Worm (Caenorhabditis elegans) whole organism, midembryonic: ENCODE results near the gene idpb-1.
"Not testable (repeated sequence)": the region's sequence is repeated elsewhere in the genome, so short reads cannot be mapped to it uniquely, and the experiment has no call there.

Experiments used
- T22C8.4 ChIP-seq: fragments of 200-800 bp; sonication (Bioruptor generic); IDR thresholded peaks from 2 replicates; pipeline ENCODE4 v1.3.6; 2022; ENCODE audit warnings: missing genetic modification characterization, missing compliant biosample characterization
- cog-1 ChIP-seq: sonication (generic microtip); optimal IDR thresholded peaks from 2 replicates; lab custom pipeline; 2016; ENCODE audit warnings: missing genetic modification characterization, missing compliant biosample characterization
- flt-1 ChIP-seq: fragments of 200-800 bp; sonication (Bioruptor generic); IDR thresholded peaks from 2 replicates; pipeline ENCODE4 v1.3.6; 2022; ENCODE audit warnings: missing genetic modification characterization, missing compliant biosample characterization
- klf-2 ChIP-seq: fragments of 200-800 bp; sonication (Bioruptor generic); conservative IDR thresholded peaks from 2 replicates; pipeline ENCODE4 v1.3.6; 2022; ENCODE audit warnings: missing genetic modification reagents, missing genetic modification characterization, missing compliant biosample characterization
- med-1 ChIP-seq: sonication (generic microtip); optimal IDR thresholded peaks from 2 replicates; lab custom pipeline; 2017; ENCODE audit warnings: missing genetic modification characterization, mild to moderate bottlenecking, missing compliant biosample characterization, antibody characterized with exemption, missing genetic modification reagents; ENCODE audit not compliant: insufficient read depth
- ref-1 ChIP-seq: fragments of 200-800 bp; sonication (Bioruptor generic); conservative IDR thresholded peaks from 2 replicates; pipeline ENCODE4 v1.3.6; 2022; ENCODE audit warnings: missing genetic modification reagents, missing genetic modification characterization, missing compliant biosample characterization
- tab-1 ChIP-seq: fragments of 200-800 bp; sonication (Bioruptor generic); IDR thresholded peaks from 2 replicates; pipeline ENCODE4 v1.3.6; 2022; ENCODE audit warnings: missing genetic modification characterization, missing compliant biosample characterization
- ztf-23 ChIP-seq: fragments of 200-800 bp; sonication (Bioruptor generic); IDR thresholded peaks from 2 replicates; pipeline ENCODE4 v1.3.6; 2022; ENCODE audit warnings: missing genetic modification reagents, missing genetic modification characterization, missing compliant biosample characterization
- ztf-29 ChIP-seq: fragments of 200-800 bp; sonication (Bioruptor generic); IDR thresholded peaks from 2 replicates; pipeline ENCODE4 v1.3.6; 2022; ENCODE audit warnings: missing genetic modification reagents, missing genetic modification characterization, missing compliant biosample characterization

idpb-1 gene

ce11 chrII:5112082-5112481 lies 10.3 kb downstream of the idpb-1 start, which contains the start of gene F09C12.8:
F09C12.8 (plus strand) TSS chrII:5112382.
- no peak for TF ChIP-seq ztf-23 (GFP tag; lab: Robert Waterston, UW)
- no peak for TF ChIP-seq flt-1 (GFP tag; lab: Robert Waterston, UW)
- no peak for TF ChIP-seq tab-1
- TF ChIP-seq med-1 (GFP tag; lab: Kevin White, UChicago): no peak
- TF ChIP-seq T22C8.4 (GFP tag; lab: Robert Waterston, UW): no peak
- no peak for TF ChIP-seq ref-1 (GFP tag; lab: Robert Waterston, UW)
- no peak for TF ChIP-seq cog-1 (tag; lab: Kevin White, UChicago)
- no peak for TF ChIP-seq ztf-29
- TF ChIP-seq klf-2 (GFP tag; lab: Robert Waterston, UW): no peak

DNA sequence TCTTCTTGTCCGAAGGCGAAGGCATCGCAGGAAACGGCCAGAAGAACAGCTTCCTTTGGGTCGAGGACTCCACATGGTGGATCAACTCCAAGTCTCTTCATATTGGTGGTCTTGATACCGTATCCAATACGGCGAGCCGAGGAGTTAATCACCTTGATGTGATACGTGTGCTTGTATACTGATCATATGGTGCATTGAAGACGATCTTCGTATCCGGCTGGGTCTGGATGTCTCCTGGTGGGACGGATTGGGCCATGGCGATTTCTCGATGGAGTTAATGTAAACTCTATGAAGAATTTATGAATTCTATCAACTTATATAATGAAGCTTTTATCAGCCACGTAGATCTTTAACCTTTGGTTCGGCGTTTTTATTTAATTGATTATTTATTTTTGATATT lies 13.5 kb downstream of the idpb-1 start, which contains the start of gene msp-74:
TSS of gene msp-74 (minus strand) at position 101 of the 400 bp plus-strand sequence.
- TF ChIP-seq klf-2 (GFP tag; lab: Robert Waterston, UW); cog-1 (tag; lab: Kevin White, UChicago); flt-1 (GFP tag; lab: Robert Waterston, UW): not testable (repeated sequence)

- TF ChIP-seq flt-1 (GFP tag; lab: Robert Waterston, UW): no peak
- TF ChIP-seq ztf-29: no peak
- TF ChIP-seq tab-1: no peak
- TF ChIP-seq ref-1 (GFP tag; lab: Robert Waterston, UW): no peak
- no peak for TF ChIP-seq ztf-23 (GFP tag; lab: Robert Waterston, UW)
- TF ChIP-seq med-1 (GFP tag; lab: Kevin White, UChicago): no peak
- no peak for TF ChIP-seq cog-1 (tag; lab: Kevin White, UChicago)
Observed at ce11 chrII:5115733-5116132, 13.9 kb downstream of the idpb-1 start, which contains the start of gene srsy-1. srsy-1 (plus strand) TSS chrII:5116033.

- TF ChIP-seq ref-1 (GFP tag; lab: Robert Waterston, UW) (no peak), tab-1 (no peak), ztf-29 (no peak), cog-1 (tag; lab: Kevin White, UChicago) (no peak), ztf-23 (GFP tag; lab: Robert Waterston, UW) (no peak), med-1 (GFP tag; lab: Kevin White, UChicago) (no peak), flt-1 (GFP tag; lab: Robert Waterston, UW) (no peak), klf-2 (GFP tag; lab: Robert Waterston, UW) (no peak), T22C8.4 (GFP tag; lab: Robert Waterston, UW) (no peak)
Observed at ce11 chrII:5120612-5121011, 18.8 kb downstream of the idpb-1 start.

- no peak for TF ChIP-seq T22C8.4 (GFP tag; lab: Robert Waterston, UW)
- no peak for TF ChIP-seq ztf-23 (GFP tag; lab: Robert Waterston, UW)
- no peak for TF ChIP-seq ref-1 (GFP tag; lab: Robert Waterston, UW)
Observed at ce11 chrII:5130081-5130480, 28.3 kb downstream of the idpb-1 start, which contains the start of gene lgc-56. lgc-56 (plus strand) TSS chrII:5130381.

ce11 chrII:5131800-5132199 lies 30.0 kb downstream of the idpb-1 start:
- TF ChIP-seq T22C8.4 (GFP tag; lab: Robert Waterston, UW) (no peak), flt-1 (GFP tag; lab: Robert Waterston, UW) (no peak), med-1 (GFP tag; lab: Kevin White, UChicago) (no peak), klf-2 (GFP tag; lab: Robert Waterston, UW) (no peak), tab-1 (no peak), ref-1 (GFP tag; lab: Robert Waterston, UW) (no peak), cog-1 (tag; lab: Kevin White, UChicago) (no peak), ztf-29 (no peak)

- no peak for TF ChIP-seq ref-1 (GFP tag; lab: Robert Waterston, UW)
- no peak for TF ChIP-seq ztf-29
- no peak for TF ChIP-seq klf-2 (GFP tag; lab: Robert Waterston, UW)
- TF ChIP-seq T22C8.4 (GFP tag; lab: Robert Waterston, UW): no peak
- no peak for TF ChIP-seq cog-1 (tag; lab: Kevin White, UChicago)
- no peak for TF ChIP-seq med-1 (GFP tag; lab: Kevin White, UChicago)
- TF ChIP-seq ztf-23 (GFP tag; lab: Robert Waterston, UW): no peak
- TF ChIP-seq flt-1 (GFP tag; lab: Robert Waterston, UW): no peak
- TF ChIP-seq tab-1: no peak
Observed at ce11 chrII:5136296-5136767, 34.5 kb downstream of the idpb-1 start, which contains the start of gene F58A6.2. F58A6.2 (plus strand) TSS chrII:5136717.

- TF ChIP-seq tab-1: no peak
- TF ChIP-seq ref-1 (GFP tag; lab: Robert Waterston, UW): no peak
- TF ChIP-seq ztf-29: no peak
- TF ChIP-seq cog-1 (tag; lab: Kevin White, UChicago): no peak
- TF ChIP-seq flt-1 (GFP tag; lab: Robert Waterston, UW): no peak
Observed at ce11 chrII:5141945-5142514, 40.2 kb downstream of the idpb-1 start, which contains the start of gene nas-29. nas-29 (minus strand) TSS chrII:5142036.

DNA sequence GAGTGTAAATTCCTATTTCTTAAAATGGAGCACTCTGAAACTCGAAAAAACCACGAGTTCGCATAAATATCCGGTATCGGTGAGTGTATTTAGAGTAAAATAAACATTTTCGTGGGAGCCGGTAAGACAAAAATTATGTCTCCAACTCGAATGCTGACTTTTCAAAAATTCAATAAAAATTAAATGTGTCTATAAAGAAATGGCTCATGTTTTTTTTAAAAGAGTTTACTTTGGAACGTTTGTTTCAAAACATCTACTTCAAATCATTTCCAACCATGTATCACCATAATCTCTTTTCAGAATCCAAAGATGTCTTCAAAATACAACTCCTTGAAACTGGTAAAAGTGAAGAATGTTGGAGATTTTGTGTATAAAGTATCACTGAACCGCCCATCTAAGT lies 40.8 kb downstream of the idpb-1 start, which contains the start of gene F58A6.1:
TSS of gene F58A6.1 (plus strand) at position 301 of the 400 bp plus-strand sequence.
- TF ChIP-seq T22C8.4 (GFP tag; lab: Robert Waterston, UW) (no peak), ref-1 (GFP tag; lab: Robert Waterston, UW) (no peak), tab-1 (no peak), ztf-23 (GFP tag; lab: Robert Waterston, UW) (no peak), med-1 (GFP tag; lab: Kevin White, UChicago) (no peak), flt-1 (GFP tag; lab: Robert Waterston, UW) (no peak), klf-2 (GFP tag; lab: Robert Waterston, UW) (no peak), ztf-29 (no peak), cog-1 (tag; lab: Kevin White, UChicago) (no peak)
